Worm (Caenorhabditis elegans): ENCODE data around the gene F45F2.11.
A peak's percentile ranks its signal among the peaks of the same experiment; 100 is the strongest.
"Not testable (repeated sequence)": the region's sequence is repeated elsewhere in the genome, so short reads cannot be mapped to it uniquely, and the experiment has no call there.

Gene F45F2.11

ce11 chrV:8536213-8536612, 15.5 kb upstream of the F45F2.11 start, which contains the start of gene his-39:
his-39 (plus strand) TSS chrV:8536513.
- TF ChIP-seq ahr-1 (tag; optimal IDR thresholded peaks at IDR 0.05) (no peak), odd-2 (tag; optimal IDR thresholded peaks at IDR 0.05) (no peak), dmd-4 (tag; optimal IDR thresholded peaks at IDR 0.05; ENCODE audit: borderline replicate concordance) (no peak), unc-86 (tag; optimal IDR thresholded peaks at IDR 0.05) (no peak), lim-6 (tag; optimal IDR thresholded peaks at IDR 0.05) (no peak), lin-11 (tag; optimal IDR thresholded peaks at IDR 0.05) (no peak), ceh-48 (tag; optimal IDR thresholded peaks at IDR 0.05) (no peak), fkh-10 (GFP tag; optimal IDR thresholded peaks at IDR 0.05) (no peak), ceh-19 (GFP tag; optimal IDR thresholded peaks at IDR 0.05) (no peak), elt-4 (tag; optimal IDR thresholded peaks at IDR 0.05) (no peak)

- TF ChIP-seq unc-3 (GFP tag; conservative IDR thresholded peaks at IDR 0.05) (peak; percentile 61), ceh-31 (tag; optimal IDR thresholded peaks at IDR 0.05) (peak; percentile 52), sox-2 (GFP tag; IDR thresholded peaks at IDR 0.05) (peak; percentile 30), ref-2 (tag; optimal IDR thresholded peaks at IDR 0.05) (peak; percentile 51)
- TF ChIP-seq unc-3 (tag; optimal IDR thresholded peaks at IDR 0.05) = not testable (repeated sequence)
These were observed 14.0 kb upstream of the F45F2.11 start, which contains the start of the genes his-6 and his-5 for ce11 chrV:8534534-8535283. his-6 (minus strand) TSS chrV:8534977. his-5 (plus strand) TSS chrV:8535214.

- no peak for TF ChIP-seq nhr-11 (tag; optimal IDR thresholded peaks at IDR 0.05)
- TF ChIP-seq Y22D7AL.16 (tag; optimal IDR thresholded peaks at IDR 0.05) = no peak
- no peak for TF ChIP-seq ttx-3 (tag; optimal IDR thresholded peaks at IDR 0.05)
- TF ChIP-seq hlh-6 (tag; optimal IDR thresholded peaks at IDR 0.05) = no peak
- TF ChIP-seq nhr-232 (tag; optimal IDR thresholded peaks at IDR 0.05) = no peak
- TF ChIP-seq ceh-9 (tag; optimal IDR thresholded peaks at IDR 0.05) = no peak
- no peak for TF ChIP-seq unc-42 (tag; optimal IDR thresholded peaks at IDR 0.05)
These were observed 13.2 kb upstream of the F45F2.11 start for ce11 chrV:8533916-8534315.

ce11 chrV:8533067-8533466, 12.4 kb upstream of the F45F2.11 start, which contains the start of the genes his-8 and his-7:
his-8 (minus strand) TSS chrV:8533086.
his-7 (plus strand) TSS chrV:8533379.
- not testable (repeated sequence) for TF ChIP-seq hlh-30 (tag; optimal IDR thresholded peaks at IDR 0.05; ENCODE audit: insufficient read depth); nfya-1 (tag; optimal IDR thresholded peaks at IDR 0.05); ceh-45 (GFP tag; IDR thresholded peaks at IDR 0.05)

ce11 chrV:8529219-8529618, 8.5 kb upstream of the F45F2.11 start, which contains the start of gene otpl-5:
otpl-5 (plus strand) TSS chrV:8529519.
- TF ChIP-seq che-1 (tag; optimal IDR thresholded peaks at IDR 0.05) = no peak
- TF ChIP-seq ceh-45 (GFP tag; IDR thresholded peaks at IDR 0.05) = no peak
- TF ChIP-seq ceh-19 (GFP tag; optimal IDR thresholded peaks at IDR 0.05) = no peak
- no peak for TF ChIP-seq ceh-6 (GFP tag; optimal IDR thresholded peaks at IDR 0.05)
- no peak for TF ChIP-seq unc-55 (GFP tag; optimal IDR thresholded peaks at IDR 0.05)
- no peak for TF ChIP-seq sox-2 (GFP tag; IDR thresholded peaks at IDR 0.05)
- TF ChIP-seq tbx-7 (tag; optimal IDR thresholded peaks at IDR 0.05) = no peak
- no peak for TF ChIP-seq ref-2 (tag; optimal IDR thresholded peaks at IDR 0.05)
- TF ChIP-seq fax-1 (tag; optimal IDR thresholded peaks at IDR 0.05) = no peak
- TF ChIP-seq sdc-2 (tag; optimal IDR thresholded peaks at IDR 0.05) = no peak
- TF ChIP-seq hlh-15 (tag; optimal IDR thresholded peaks at IDR 0.05) = no peak
- no peak for TF ChIP-seq nhr-232 (tag; optimal IDR thresholded peaks at IDR 0.05)
- TF ChIP-seq fkh-10 (GFP tag; optimal IDR thresholded peaks at IDR 0.05) = no peak
- TF ChIP-seq hlh-13 (GFP tag; optimal IDR thresholded peaks at IDR 0.05) = no peak
- no peak for TF ChIP-seq rnt-1 (tag; optimal IDR thresholded peaks at IDR 0.05)
- no peak for TF ChIP-seq K09A11.1 (tag; optimal IDR thresholded peaks at IDR 0.05; ENCODE audit: insufficient read depth)
- no peak for TF ChIP-seq sox-4 (tag; optimal IDR thresholded peaks at IDR 0.05)

All from whole organism, late embryonic.